Worm (Caenorhabditis elegans) whole organism, L4 larva: ENCODE measurements around the gene C50B8.6.

ENCODE experiments used
- D1046.2 ChIP-seq: fragments of 200-800 bp; sonication (Bioruptor generic); IDR thresholded peaks from 2 replicates; pipeline ENCODE4 v1.3.6; 2022; ENCODE audit warnings: missing genetic modification characterization, missing compliant biosample characterization
- F49E8.2 ChIP-seq: sonication (generic microtip); optimal IDR thresholded peaks from 2 replicates; lab custom pipeline; 2016; ENCODE audit warnings: missing compliant biosample characterization, mild to moderate bottlenecking, missing genetic modification characterization, borderline replicate concordance
- R02D3.7 ChIP-seq: fragments of 150-350 bp; sonication (generic microtip); optimal IDR thresholded peaks from 3 replicates; lab custom pipeline; 2014; ENCODE audit warnings: missing biosample characterization, missing genetic modification characterization
- T26A8.4 ChIP-seq: fragments of 200-800 bp; sonication (Bioruptor generic); IDR thresholded peaks from 2 replicates; pipeline ENCODE4 v1.3.6; 2022; ENCODE audit warnings: missing genetic modification characterization, missing compliant biosample characterization
- Y5F2A.4 ChIP-seq: fragments of 200-800 bp; sonication (Bioruptor generic); optimal IDR thresholded peaks from 2 replicates; lab custom pipeline; 2018; ENCODE audit warnings: mild to moderate bottlenecking, missing genetic modification characterization, missing compliant biosample characterization
- Y75B8A.6 ChIP-seq: fragments of 200-800 bp; sonication (Bioruptor generic); IDR thresholded peaks from 2 replicates; pipeline ENCODE4 v1.3.6; 2022; ENCODE audit warnings: missing genetic modification reagents, missing genetic modification characterization, missing compliant biosample characterization
- aha-1 ChIP-seq: fragments of 150-350 bp; peaks from one replicate; lab custom pipeline; 2014; ENCODE audit warnings: missing biosample characterization, missing genetic modification characterization
- aly-2 ChIP-seq: sonication (generic microtip); optimal IDR thresholded peaks from 2 replicates; lab custom pipeline; 2018; ENCODE audit warnings: missing biosample characterization, missing genetic modification characterization
- arid-1 ChIP-seq: fragments of 200-800 bp; sonication (Bioruptor generic); conservative IDR thresholded peaks from 2 replicates; pipeline ENCODE4 v1.3.6; 2022; ENCODE audit warnings: missing genetic modification reagents, missing genetic modification characterization, missing compliant biosample characterization
- attf-4 ChIP-seq: sonication (generic microtip); optimal IDR thresholded peaks from 3 replicates; lab custom pipeline; 2017; ENCODE audit warnings: missing biosample characterization, missing genetic modification characterization
- ceh-44 ChIP-seq: fragments of 200-800 bp; sonication (Bioruptor generic); IDR thresholded peaks from 2 replicates; pipeline ENCODE4 v1.3.6; 2022; ENCODE audit warnings: missing genetic modification reagents, missing genetic modification characterization, missing compliant biosample characterization
- ctbp-1 ChIP-seq: fragments of 200-800 bp; sonication (Bioruptor generic); IDR thresholded peaks from 2 replicates; pipeline ENCODE4 v1.3.6; 2022; ENCODE audit warnings: missing genetic modification reagents, missing genetic modification characterization, missing compliant biosample characterization
- daf-16 ChIP-seq, 3 experiments: sonication (generic microtip); optimal IDR thresholded peaks; 2 replicates each; lab custom pipeline; 2016 to 2017; ENCODE audit warnings: missing genetic modification characterization in 3 of 3, missing genetic modification reagents in 3 of 3, mild to moderate bottlenecking in 2 of 3, missing compliant biosample characterization in 2 of 3, missing biosample characterization in 1 of 3, moderate library complexity in 1 of 3
- dve-1 ChIP-seq: sonication (generic microtip); optimal IDR thresholded peaks from 2 replicates; lab custom pipeline; 2017; ENCODE audit warnings: antibody characterized with exemption, mild to moderate bottlenecking, missing genetic modification characterization, missing compliant biosample characterization; ENCODE audit not compliant: insufficient read depth
- egl-43 ChIP-seq: fragments of 200-800 bp; sonication (Bioruptor generic); IDR thresholded peaks from 2 replicates; pipeline ENCODE4 v1.3.6; 2022; ENCODE audit warnings: missing genetic modification reagents, missing genetic modification characterization, missing compliant biosample characterization
- hif-1 ChIP-seq, 2 experiments: sonication (generic microtip); optimal IDR thresholded peaks; 2 replicates each; lab custom pipeline; 2016 to 2017; ENCODE audit warnings: missing compliant biosample characterization in 2 of 2, missing genetic modification characterization in 2 of 2, missing genetic modification reagents in 2 of 2, missing genotype in 2 of 2, mild to moderate bottlenecking in 1 of 2
- hlh-11 ChIP-seq: fragments of 200-800 bp; sonication (Bioruptor generic); optimal IDR thresholded peaks from 2 replicates; lab custom pipeline; 2018; ENCODE audit warnings: mild to moderate bottlenecking, missing genetic modification characterization, missing compliant biosample characterization
- hlh-30 ChIP-seq: sonication (generic microtip); optimal IDR thresholded peaks from 2 replicates; lab custom pipeline; 2017; ENCODE audit warnings: antibody characterized with exemption, mild to moderate bottlenecking, missing genetic modification characterization, missing compliant biosample characterization; ENCODE audit not compliant: insufficient read depth
- lin-1 ChIP-seq: fragments of 200-800 bp; sonication (Bioruptor generic); IDR thresholded peaks from 2 replicates; pipeline ENCODE4 v1.3.6; 2022; ENCODE audit warnings: missing genetic modification reagents, missing genetic modification characterization, missing compliant biosample characterization
- lin-29 ChIP-seq: fragments of 200-800 bp; sonication (Bioruptor generic); IDR thresholded peaks from 2 replicates; pipeline ENCODE4 v1.3.6; 2022; ENCODE audit warnings: missing genetic modification reagents, missing genetic modification characterization, missing compliant biosample characterization
- lin-39 ChIP-seq: fragments of 150-350 bp; optimal IDR thresholded peaks from 2 replicates; lab custom pipeline; 2014; ENCODE audit warnings: missing biosample characterization, missing genetic modification reagents, missing genetic modification characterization
- lsy-2 ChIP-seq, 2 experiments: fragments of 150-350 bp in 1 of 2; sonication (generic microtip) in 1 of 2; optimal IDR thresholded peaks; 2 replicates each; lab custom pipeline; 2014 to 2017; ENCODE audit warnings: missing biosample characterization in 2 of 2, missing genetic modification characterization in 2 of 2
- madf-5 ChIP-seq, 2 experiments: fragments of 200-800 bp; sonication (Bioruptor generic); IDR thresholded peaks; 2 replicates each; pipeline ENCODE4 v1.3.6; 2022; ENCODE audit warnings: missing compliant biosample characterization in 2 of 2, missing genetic modification characterization in 2 of 2
- mep-1 ChIP-seq: fragments of 150-350 bp; sonication (generic microtip); optimal IDR thresholded peaks from 3 replicates; lab custom pipeline; 2014; ENCODE audit warnings: missing biosample characterization, missing genetic modification characterization
- mes-2 ChIP-seq: sonication (generic microtip); optimal IDR thresholded peaks from 2 replicates; lab custom pipeline; 2016; ENCODE audit warnings: missing genotype, mild to moderate bottlenecking, missing genetic modification characterization, missing compliant biosample characterization; ENCODE audit not compliant: poor library complexity, severe bottlenecking
- nhr-25 ChIP-seq: sonication (generic microtip); optimal IDR thresholded peaks from 2 replicates; lab custom pipeline; 2017; ENCODE audit warnings: missing genetic modification characterization, mild to moderate bottlenecking, missing compliant biosample characterization, antibody characterized with exemption, moderate library complexity, borderline replicate concordance; ENCODE audit not compliant: insufficient read depth
- nhr-28 ChIP-seq: fragments of 150-350 bp; optimal IDR thresholded peaks from 2 replicates; lab custom pipeline; 2014; ENCODE audit warnings: missing biosample characterization, missing genetic modification characterization
- nhr-41 ChIP-seq: fragments of 200-800 bp; sonication (Bioruptor generic); IDR thresholded peaks from 2 replicates; pipeline ENCODE4 v1.3.6; 2022; ENCODE audit warnings: missing genetic modification reagents, missing genetic modification characterization, missing compliant biosample characterization
- nhr-48 ChIP-seq: sonication (generic microtip); optimal IDR thresholded peaks from 2 replicates; lab custom pipeline; 2016; ENCODE audit warnings: mild to moderate bottlenecking, missing genetic modification characterization, missing compliant biosample characterization
- nhr-6 ChIP-seq: fragments of 150-350 bp; optimal IDR thresholded peaks from 2 replicates; lab custom pipeline; 2014; ENCODE audit warnings: missing biosample characterization, missing genetic modification characterization
- nhr-77 ChIP-seq: fragments of 150-350 bp; optimal IDR thresholded peaks from 2 replicates; lab custom pipeline; 2014; ENCODE audit warnings: missing biosample characterization, missing genetic modification characterization
- php-3 ChIP-seq: fragments of 200-800 bp; sonication (Bioruptor generic); IDR thresholded peaks from 2 replicates; pipeline ENCODE4 v1.3.6; 2022; ENCODE audit warnings: missing genetic modification reagents, missing genetic modification characterization, missing compliant biosample characterization
- pqm-1 ChIP-seq: sonication (generic microtip); optimal IDR thresholded peaks from 2 replicates; lab custom pipeline; 2017; ENCODE audit warnings: missing biosample characterization, missing genetic modification characterization
- rbr-2 ChIP-seq: sonication (generic microtip); optimal IDR thresholded peaks from 2 replicates; lab custom pipeline; 2016; ENCODE audit warnings: missing genotype, missing genetic modification characterization, missing compliant biosample characterization
- skn-1 ChIP-seq: fragments of 150-350 bp; optimal IDR thresholded peaks from 2 replicates; lab custom pipeline; 2014; ENCODE audit warnings: missing biosample characterization, missing genetic modification characterization
- spr-3 ChIP-seq: fragments of 200-800 bp; sonication (Bioruptor generic); optimal IDR thresholded peaks from 2 replicates; lab custom pipeline; 2018; ENCODE audit warnings: mild to moderate bottlenecking, missing genetic modification characterization, missing compliant biosample characterization
- tag-97 ChIP-seq: fragments of 200-800 bp; sonication (Bioruptor generic); IDR thresholded peaks from 2 replicates; pipeline ENCODE4 v1.3.6; 2022; ENCODE audit warnings: missing genetic modification characterization, missing compliant biosample characterization
- unc-39 ChIP-seq: sonication (generic microtip); optimal IDR thresholded peaks from 2 replicates; lab custom pipeline; 2017; ENCODE audit warnings: missing biosample characterization, missing genetic modification characterization
- unc-62 ChIP-seq, 3 experiments: fragments of 150-350 bp in 1 of 3; sonication (generic microtip); optimal IDR thresholded peaks in 2 of 3; peaks in 1 of 3; 1 replicate in 1 of 3; 2 replicates in 2 of 3; lab custom pipeline; 2014 to 2017; ENCODE audit warnings: missing biosample characterization in 3 of 3, missing genetic modification characterization in 3 of 3, missing genetic modification reagents in 3 of 3, missing genotype in 1 of 3
- zfp-2 ChIP-seq: sonication (generic microtip); optimal IDR thresholded peaks from 2 replicates; lab custom pipeline; 2016; ENCODE audit warnings: mild to moderate bottlenecking, missing genetic modification characterization, missing compliant biosample characterization
- zfp-3 ChIP-seq: fragments of 200-800 bp; sonication (Bioruptor generic); conservative IDR thresholded peaks from 2 replicates; pipeline ENCODE4 v1.3.6; 2022; ENCODE audit warnings: missing genetic modification reagents, missing genetic modification characterization, missing compliant biosample characterization
- zip-11 ChIP-seq: fragments of 200-800 bp; sonication (Bioruptor generic); IDR thresholded peaks from 2 replicates; pipeline ENCODE4 v1.3.6; 2022; ENCODE audit warnings: missing genetic modification characterization, missing compliant biosample characterization
- zip-2 ChIP-seq: fragments of 150-350 bp; optimal IDR thresholded peaks from 2 replicates; lab custom pipeline; 2014; ENCODE audit warnings: missing biosample characterization, missing genetic modification characterization
- ztf-11 ChIP-seq: fragments of 150-350 bp; optimal IDR thresholded peaks from 2 replicates; lab custom pipeline; 2014; ENCODE audit warnings: missing biosample characterization, missing genetic modification characterization
- ztf-7 ChIP-seq: fragments of 150-350 bp; optimal IDR thresholded peaks from 2 replicates; lab custom pipeline; 2014; ENCODE audit warnings: missing biosample characterization, missing genetic modification characterization

C50B8.6 gene

DNA sequence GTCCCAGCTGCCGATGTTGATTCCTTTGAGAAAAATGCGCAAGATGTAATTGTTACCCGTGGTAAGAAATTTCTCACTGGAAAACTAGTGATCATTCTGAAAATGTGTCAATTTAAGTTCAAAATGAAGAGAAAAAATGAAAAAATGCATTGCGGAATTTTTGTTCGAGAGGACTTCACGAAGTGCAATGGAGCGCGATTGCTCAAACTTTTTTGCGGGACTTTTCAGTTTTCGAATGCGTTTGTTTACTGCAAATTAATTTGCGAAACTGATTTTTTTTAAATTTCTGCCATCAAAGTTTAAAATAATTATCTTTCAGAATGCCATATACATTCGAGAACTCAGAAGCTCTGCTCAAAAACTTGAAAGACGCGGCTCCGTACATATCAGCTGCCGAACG is 10.2 kb upstream of the C50B8.6 start, which contains the start of the genes nuaf-1 and bir-2 (continued):
- TF ChIP-seq R02D3.7 (tag; lab: Kevin White, UChicago) (no peak), D1046.2 (GFP tag; lab: Robert Waterston, UW) (no peak), hlh-11 (tag; lab: Kevin White, UChicago) (peak; percentile 39), mes-2 (tag; lab: Kevin White, UChicago) (peak; percentile 82), mep-1 (tag; lab: Kevin White, UChicago) (peak; percentile 53), lin-1 (GFP tag; lab: Robert Waterston, UW) (no peak), egl-43 (GFP tag; lab: Robert Waterston, UW) (no peak), tag-97 (no peak), attf-4 (tag; lab: Kevin White, UChicago) (no peak), F49E8.2 (tag; lab: Kevin White, UChicago) (no peak), nhr-28 (tag; lab: Kevin White, UChicago) (no peak), lsy-2 (tag; optimal IDR thresholded peaks at IDR 0.05; lab: Kevin White, UChicago) (peak in 1 of 2 experiments; percentile 65), hif-1 (tag; optimal IDR thresholded peaks at IDR 0.05; lab: Kevin White, UChicago) (peak in 1 of 2 experiments; percentile 4), aly-2 (tag; lab: Kevin White, UChicago) (no peak), zfp-3 (GFP tag; lab: Robert Waterston, UW) (no peak), aha-1 (tag; lab: Kevin White, UChicago) (peak; percentile 86), unc-39 (tag; lab: Kevin White, UChicago) (no peak), zip-11 (GFP tag; lab: Robert Waterston, UW) (no peak), arid-1 (GFP tag; lab: Robert Waterston, UW) (no peak), nhr-25 (tag; lab: Kevin White, UChicago) (no peak), dve-1 (peak; percentile 52), ztf-7 (tag; lab: Kevin White, UChicago) (no peak), hlh-30 (peak; percentile 51), skn-1 (tag; lab: Kevin White, UChicago) (no peak), ztf-11 (tag; lab: Kevin White, UChicago) (no peak), unc-62 (GFP tag; optimal IDR thresholded peaks at IDR 0.05 in 1 of 2; lab: Kevin White, UChicago) (no peak), unc-62 (tag; optimal IDR thresholded peaks at IDR 0.05; lab: Kevin White, UChicago) (no peak), rbr-2 (tag; lab: Kevin White, UChicago) (no peak), daf-16 (GFP tag; optimal IDR thresholded peaks at IDR 0.05; lab: Kevin White, UChicago) (no peak), daf-16 (tag; optimal IDR thresholded peaks at IDR 0.05; lab: Kevin White, UChicago) (peak; percentile 12), nhr-6 (tag; lab: Kevin White, UChicago) (peak; percentile 90), nhr-48 (tag; lab: Kevin White, UChicago) (no peak)

DNA sequence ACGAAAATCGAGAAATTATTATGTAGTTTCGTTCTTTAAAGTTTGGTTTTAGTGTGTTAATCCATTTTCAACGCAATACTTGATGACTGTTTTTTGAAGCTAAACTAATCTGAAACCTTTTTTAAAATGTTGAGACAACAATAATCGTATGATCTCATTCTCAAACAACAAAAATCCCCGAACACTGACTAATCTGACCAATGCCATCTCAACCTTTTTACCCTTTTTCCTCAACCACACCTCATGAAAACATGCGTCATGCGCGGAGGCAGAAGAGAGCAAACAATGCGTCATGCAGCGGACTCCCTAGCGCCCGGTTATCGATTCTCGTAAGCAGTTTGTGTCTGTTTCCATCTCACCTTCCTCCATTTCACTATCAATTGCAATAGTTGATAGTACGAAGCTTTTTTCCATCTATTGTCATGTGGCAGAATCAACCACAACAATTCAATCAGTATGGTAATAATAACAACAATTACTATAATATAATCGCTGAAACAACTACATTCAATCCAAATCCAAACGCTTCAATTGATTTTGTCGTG is 7.0 kb upstream of the C50B8.6 start, which contains the start of gene C50B8.4:
Gene C50B8.4, plus strand, starts transcription at position 299 of the 545 bp plus-strand sequence.
- TF ChIP-seq dve-1 (peak; percentile 46), arid-1 (GFP tag; lab: Robert Waterston, UW) (no peak), R02D3.7 (tag; lab: Kevin White, UChicago) (no peak), Y75B8A.6 (no peak), egl-43 (GFP tag; lab: Robert Waterston, UW) (no peak), T26A8.4 (GFP tag; lab: Robert Waterston, UW) (no peak), nhr-6 (tag; lab: Kevin White, UChicago) (peak; percentile 61), madf-5 (GFP tag; IDR thresholded peaks at IDR 0.05; lab: Robert Waterston, UW) (no peak), nhr-77 (tag; lab: Kevin White, UChicago) (peak; percentile 28), lin-39 (tag; lab: Kevin White, UChicago) (no peak), zfp-2 (tag; lab: Kevin White, UChicago) (no peak), spr-3 (GFP tag; lab: Kevin White, UChicago) (no peak), nhr-25 (tag; lab: Kevin White, UChicago) (no peak), daf-16 (GFP tag; optimal IDR thresholded peaks at IDR 0.05; lab: Kevin White, UChicago) (no peak), daf-16 (tag; optimal IDR thresholded peaks at IDR 0.05; lab: Kevin White, UChicago) (peak; percentile 84), nhr-28 (tag; lab: Kevin White, UChicago) (peak; percentile 39), hif-1 (tag; optimal IDR thresholded peaks at IDR 0.05; lab: Kevin White, UChicago) (no peak), pqm-1 (tag; lab: Kevin White, UChicago) (peak; percentile 66), ctbp-1 (GFP tag; lab: Robert Waterston, UW) (no peak), lin-1 (GFP tag; lab: Robert Waterston, UW) (no peak), zip-2 (tag; lab: Kevin White, UChicago) (no peak), zip-11 (GFP tag; lab: Robert Waterston, UW) (no peak), ceh-44 (GFP tag; lab: Robert Waterston, UW) (no peak), lin-29 (GFP tag; lab: Robert Waterston, UW) (no peak), php-3 (GFP tag; lab: Robert Waterston, UW) (no peak), aha-1 (tag; lab: Kevin White, UChicago) (peak; percentile 95), zfp-3 (GFP tag; lab: Robert Waterston, UW) (no peak), Y5F2A.4 (GFP tag; lab: Kevin White, UChicago) (no peak), rbr-2 (tag; lab: Kevin White, UChicago) (no peak), nhr-41 (no peak)
